Fruit fly (Drosophila melanogaster): Measurements from ENCODE around the gene Acbp3.

Acbp3 gene

DNA sequence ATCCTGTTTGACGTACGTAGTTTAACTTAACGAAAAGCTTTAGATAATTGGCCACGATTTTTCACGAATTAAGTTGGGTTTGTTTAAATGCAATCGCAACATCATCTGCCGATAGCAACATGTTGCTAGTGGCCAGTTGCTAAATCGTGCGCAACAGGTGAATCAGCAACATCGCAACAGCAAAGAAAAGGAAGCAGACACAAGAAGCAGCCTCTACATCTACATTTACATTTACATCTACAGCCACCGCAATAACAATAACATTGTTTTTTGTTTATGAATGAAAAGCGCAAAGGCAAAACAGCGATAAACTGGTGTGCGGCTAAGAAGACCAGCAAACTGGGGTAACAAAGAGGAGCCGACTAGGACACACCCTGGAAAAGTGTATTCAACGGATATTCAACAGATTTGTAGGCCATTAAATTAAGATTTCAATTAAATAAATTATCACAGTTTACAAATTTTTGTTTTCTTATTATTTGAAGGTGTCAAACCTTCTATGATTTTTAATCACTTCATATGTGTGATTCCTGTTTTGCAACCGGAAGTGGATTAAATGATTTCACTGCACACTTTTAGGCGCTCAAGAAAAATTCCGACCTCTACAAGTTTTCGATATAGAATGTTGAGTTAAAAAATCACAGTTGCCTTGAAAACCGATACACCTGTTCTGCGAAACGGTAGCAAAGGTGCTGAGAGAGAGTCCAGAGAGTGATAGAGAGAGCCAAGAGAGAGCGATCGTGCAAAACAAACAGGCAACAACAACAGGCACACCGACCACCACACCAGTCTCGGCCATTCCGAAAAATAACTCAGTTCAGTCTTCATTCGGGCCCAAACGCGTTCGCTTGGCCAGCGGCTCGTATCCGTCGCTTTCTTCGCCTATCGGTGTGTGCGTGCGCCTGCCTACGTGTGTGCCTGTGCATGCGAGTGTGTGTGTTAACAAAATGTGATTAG is 3.3 kb downstream of the Acbp3 start, which contains the start of gene melt (continued):
- TF ChIP-seq psq (GFP tag; optimal IDR thresholded peaks at IDR 0.05) (peak; percentile 96), eyg (GFP tag; optimal IDR thresholded peaks at IDR 0.05) (peak; percentile 86), CG6272 (GFP tag; IDR thresholded peaks at IDR 0.05) (peak; percentile 33; the same call in 1 of the 2 replicates), CG13775 (GFP tag; optimal IDR thresholded peaks at IDR 0.05) (peak; percentile 91), CG10543 (GFP tag; optimal IDR thresholded peaks at IDR 0.05) (peak; percentile 78), tup (GFP tag; optimal IDR thresholded peaks at IDR 0.05) (peak; percentile 75), CG10209 (GFP tag; optimal IDR thresholded peaks at IDR 0.05) (peak; percentile 91), Six4 (GFP tag; optimal IDR thresholded peaks at IDR 0.05) (peak; percentile 83), CG3407 (GFP tag; optimal IDR thresholded peaks at IDR 0.05) (peak; percentile 68), CG15073 (GFP tag; optimal IDR thresholded peaks at IDR 0.05) (peak; percentile 63), CG7987 (GFP tag; optimal IDR thresholded peaks at IDR 0.05) (peak; percentile 32), CG8478 (optimal IDR thresholded peaks at IDR 0.05) (no peak), CG3995 (GFP tag; optimal IDR thresholded peaks at IDR 0.05) (peak; percentile 56), Ets97D (GFP tag; optimal IDR thresholded peaks at IDR 0.05) (peak; percentile 87), Asciz (GFP tag; optimal IDR thresholded peaks at IDR 0.05) (peak; percentile 81), sens (GFP tag) (peak; percentile 99), CG4730 (GFP tag; IDR thresholded peaks at IDR 0.05) (peak; percentile 64), CG8359 (GFP tag; optimal IDR thresholded peaks at IDR 0.05; ENCODE audit: borderline replicate concordance) (peak; percentile 66), ken (GFP tag; IDR thresholded peaks at IDR 0.05) (peak; percentile 61; the same call in 2 of the 3 replicates), CG12071 (GFP tag; optimal IDR thresholded peaks at IDR 0.05) (peak; percentile 35), tin (GFP tag; optimal IDR thresholded peaks at IDR 0.05) (peak; percentile 83), CG11696 (GFP tag; IDR thresholded peaks at IDR 0.05) (no peak), CG9609 (GFP tag; optimal IDR thresholded peaks at IDR 0.05) (peak; percentile 82), fd64A (GFP tag; optimal IDR thresholded peaks at IDR 0.05) (no peak), sr (GFP tag; IDR thresholded peaks at IDR 0.05) (peak; percentile 48; the same call in 1 of the 3 replicates), Mrtf (GFP tag; IDR thresholded peaks at IDR 0.05) (peak; percentile 63; the same call in 2 of the 3 replicates), Dp (GFP tag; optimal IDR thresholded peaks at IDR 0.05) (no peak), HLH54F (GFP tag; optimal IDR thresholded peaks at IDR 0.05) (peak; percentile 91), CG32767 (GFP tag; IDR thresholded peaks at IDR 0.05) (peak; percentile 74; the same call in 1 of the 2 replicates), CG3065 (GFP tag; optimal IDR thresholded peaks at IDR 0.05) (peak; percentile 68), Med (GFP tag) (peak; percentile 97), CG12299 (tag; optimal IDR thresholded peaks at IDR 0.05) (peak; percentile 58), YL-1 (GFP tag; optimal IDR thresholded peaks at IDR 0.05) (no peak), CG4282 (GFP tag; optimal IDR thresholded peaks at IDR 0.05) (peak; percentile 62), ash1 (GFP tag; optimal IDR thresholded peaks at IDR 0.05) (no peak), vnd (GFP tag; IDR thresholded peaks at IDR 0.05; ENCODE audit: partially characterized antibody) (peak; percentile 33; the same call in 1 of the 3 replicates), Opbp (GFP tag; IDR thresholded peaks at IDR 0.05; ENCODE audit: partially characterized antibody) (0 out of 3 replicates have a peak, but pooled peaks have one; percentile 60), ato (GFP tag; IDR thresholded peaks at IDR 0.05; ENCODE audit: partially characterized antibody) (0 out of 2 replicates have a peak, but pooled peaks have one; percentile 40), CG15601 (tag; optimal IDR thresholded peaks at IDR 0.05) (peak; percentile 81), CG3838 (GFP tag; optimal IDR thresholded peaks at IDR 0.05) (peak; percentile 68), grn (GFP tag; optimal IDR thresholded peaks at IDR 0.05) (peak; percentile 24), Hey (tag; optimal IDR thresholded peaks at IDR 0.05) (no peak), Sry-β (GFP tag; optimal IDR thresholded peaks at IDR 0.05) (peak; percentile 14), pita (GFP tag; optimal IDR thresholded peaks at IDR 0.05) (peak; percentile 14), CoRest (tag; optimal IDR thresholded peaks at IDR 0.05) (peak; percentile 94), ATbp (GFP tag; optimal IDR thresholded peaks at IDR 0.05) (peak; percentile 81), E2f2 (GFP tag; IDR thresholded peaks at IDR 0.05) (peak; percentile 46), CG9876 (GFP tag; optimal IDR thresholded peaks at IDR 0.05) (peak; percentile 74)

Data from whole organism, embryonic.